Fruit fly (Drosophila melanogaster): ENCODE data around the gene CycT.

DNA sequence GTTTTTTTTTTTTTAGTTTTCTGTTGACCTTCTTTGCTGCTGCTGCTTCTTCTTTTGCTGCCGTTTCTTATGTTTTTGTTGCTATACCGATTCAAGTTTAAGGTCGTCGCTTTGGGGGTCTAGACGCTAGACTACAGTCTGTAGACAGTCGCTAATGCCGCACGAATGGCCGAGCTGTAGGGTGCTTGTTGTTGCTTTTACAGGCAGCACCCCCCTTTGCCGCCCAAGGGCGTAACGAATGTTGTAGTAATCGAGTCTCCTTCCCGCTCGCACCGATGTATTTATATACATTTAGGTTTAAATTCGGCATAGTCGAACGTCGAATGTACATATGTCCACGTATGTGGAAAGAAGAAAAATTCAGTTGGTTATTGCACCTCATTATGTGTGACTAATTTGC, 47.3 kb upstream of the CycT start:
- no peak for TF ChIP-seq HLH3B (GFP tag; IDR thresholded peaks at IDR 0.05)
- no peak for TF ChIP-seq CG3995 (GFP tag; optimal IDR thresholded peaks at IDR 0.05)
